Worm (Caenorhabditis elegans) whole organism, L3 larva: ENCODE measurements around the gene srd-15.

ENCODE experiments used
- R02D3.7 ChIP-seq: fragments of 150-350 bp; optimal IDR thresholded peaks from 2 replicates; lab custom pipeline; 2014; ENCODE audit warnings: missing biosample characterization, missing genetic modification characterization
- ceh-28 ChIP-seq: fragments of 150-350 bp; optimal IDR thresholded peaks from 2 replicates; lab custom pipeline; 2014; ENCODE audit warnings: missing biosample characterization, missing genetic modification reagents, missing genetic modification characterization
- ceh-9 ChIP-seq: sonication (generic microtip); optimal IDR thresholded peaks from 2 replicates; lab custom pipeline; 2018; ENCODE audit warnings: missing biosample characterization, missing genetic modification characterization
- fos-1 ChIP-seq: fragments of 150-350 bp; optimal IDR thresholded peaks from 2 replicates; lab custom pipeline; 2014; ENCODE audit warnings: missing biosample characterization, missing genetic modification characterization
- nhr-11 ChIP-seq: fragments of 150-350 bp; optimal IDR thresholded peaks from 2 replicates; lab custom pipeline; 2014; ENCODE audit warnings: missing biosample characterization, missing genetic modification characterization
- nhr-237 ChIP-seq: fragments of 150-350 bp; optimal IDR thresholded peaks from 2 replicates; lab custom pipeline; 2014; ENCODE audit warnings: missing biosample characterization, missing genetic modification characterization
- nhr-76 ChIP-seq: fragments of 150-350 bp; sonication (generic microtip); optimal IDR thresholded peaks from 5 replicates; lab custom pipeline; 2014; ENCODE audit warnings: missing biosample characterization, missing genetic modification characterization
- snpc-4 ChIP-seq: fragments of 150-350 bp; optimal IDR thresholded peaks from 2 replicates; lab custom pipeline; 2014; ENCODE audit warnings: missing biosample characterization, missing genetic modification characterization

ce11 chrV:5928006-5928405 lies 21.9 kb upstream of the srd-15 start:
- TF ChIP-seq ceh-9 (tag; lab: Kevin White, UChicago) = no peak
- TF ChIP-seq nhr-237 (tag; lab: Kevin White, UChicago) = no peak
- TF ChIP-seq snpc-4 (tag; lab: Kevin White, UChicago) = no peak
- no peak for TF ChIP-seq fos-1 (tag; lab: Kevin White, UChicago)
- no peak for TF ChIP-seq nhr-76 (tag; lab: Kevin White, UChicago)
- TF ChIP-seq nhr-11 = no peak
- no peak for TF ChIP-seq R02D3.7 (tag; lab: Kevin White, UChicago)
- TF ChIP-seq ceh-28 (tag; lab: Kevin White, UChicago) = no peak
